Fruit fly (Drosophila melanogaster): ENCODE data around the gene Coa8.

Gene Coa8

dm6 chrX:1861620-1862184 is 18.4 kb upstream of the Coa8 start, which contains the start of gene deltaCOP:
deltaCOP (minus strand) TSS chrX:1861790.
- peak; percentile 67 for TF ChIP-seq noc (tag; optimal IDR thresholded peaks at IDR 0.05)

- no peak for TF ChIP-seq noc (tag; optimal IDR thresholded peaks at IDR 0.05)
Measured at dm6 chrX:1865673-1866072, 14.4 kb upstream of the Coa8 start, which contains the start of the genes Gcna and MED18. Gcna (minus strand) TSS chrX:1865835. MED18 (plus strand) TSS chrX:1865909.

- TF ChIP-seq noc (tag; optimal IDR thresholded peaks at IDR 0.05), result peak; percentile 17
Measured at dm6 chrX:1868586-1869111, 11.4 kb upstream of the Coa8 start, which contains the start of the genes CG14803 and Pex5. CG14803 (plus strand) TSS chrX:1868870. Pex5 (minus strand) TSS chrX:1869061.

- TF ChIP-seq noc (tag; optimal IDR thresholded peaks at IDR 0.05), result no peak
Measured at dm6 chrX:1873515-1874126, 6.5 kb upstream of the Coa8 start, which contains the start of the genes Pgam5 and Vps26. Pgam5 (minus strand) TSS chrX:1873565. Vps26 (plus strand) TSS chrX:1873853.

- peak; percentile 51 for TF ChIP-seq noc (tag; optimal IDR thresholded peaks at IDR 0.05)
Measured at dm6 chrX:1877107-1877736, 2.9 kb upstream of the Coa8 start, which contains the start of the genes CG14817 and CG14805. CG14817 (minus strand) TSS chrX:1877270. CG14805 (plus strand) TSS chrX:1877317.

- TF ChIP-seq noc (tag; optimal IDR thresholded peaks at IDR 0.05), result peak; percentile 72
Measured at dm6 chrX:1879606-1880110, 424 bp upstream of the Coa8 start, which contains the start of gene CG14818. CG14818 (minus strand) TSS chrX:1879774.

- no peak for TF ChIP-seq noc (tag; optimal IDR thresholded peaks at IDR 0.05)
Measured at dm6 chrX:1880779-1881178, 697 bp downstream of the Coa8 start.

- TF ChIP-seq noc (tag; optimal IDR thresholded peaks at IDR 0.05), result no peak
Measured at dm6 chrX:1889926-1890325, 9.8 kb downstream of the Coa8 start, which contains the start of the genes trr and mRpL16. trr (minus strand) TSS chrX:1889950. mRpL16 (plus strand) TSS chrX:1890256.

- TF ChIP-seq noc (tag; optimal IDR thresholded peaks at IDR 0.05), result no peak
Measured at dm6 chrX:1893532-1893931, 13.4 kb downstream of the Coa8 start.

dm6 chrX:1897384-1897783 is 17.3 kb downstream of the Coa8 start:
- TF ChIP-seq noc (tag; optimal IDR thresholded peaks at IDR 0.05), result no peak

dm6 chrX:1899445-1900085 is 19.5 kb downstream of the Coa8 start:
- no peak for TF ChIP-seq noc (tag; optimal IDR thresholded peaks at IDR 0.05)

dm6 chrX:1900123-1900818 is 20.2 kb downstream of the Coa8 start, which contains the start of gene arm:
arm (minus strand) TSS chrX:1900646.
- peak; percentile 26 for TF ChIP-seq noc (tag; optimal IDR thresholded peaks at IDR 0.05)

- TF ChIP-seq noc (tag; optimal IDR thresholded peaks at IDR 0.05), result no peak
Measured at dm6 chrX:1901605-1902136, 21.6 kb downstream of the Coa8 start, which contains the start of gene Ldaf1. Ldaf1 (minus strand) TSS chrX:1901911.

- no peak for TF ChIP-seq noc (tag; optimal IDR thresholded peaks at IDR 0.05)
Measured at dm6 chrX:1903077-1903476, 23.0 kb downstream of the Coa8 start, which contains the start of gene CG32801. CG32801 (minus strand) TSS chrX:1903177.

Data from whole organism, larva.